Fruit fly (Drosophila melanogaster): ENCODE data around the gene CG13385.

dm6 chr2L:8351864-8352263 lies 44.6 kb upstream of the CG13385 start, which contains the start of gene Mur29B:
- TF ChIP-seq CTCF (optimal IDR thresholded peaks at IDR 0.05) (no peak), CG8478 (optimal IDR thresholded peaks at IDR 0.05) (no peak)
